Worm (Caenorhabditis elegans): ENCODE data around the gene srg-47.
A peak's percentile ranks its signal among the peaks of the same experiment; 100 is the strongest.

srg-47 gene

ce11 chrV:14542138-14542537 lies 13.9 kb downstream of the srg-47 start:
- TF ChIP-seq sptf-1 (tag; optimal IDR thresholded peaks at IDR 0.05), result no peak
- TF ChIP-seq jun-1 (tag; optimal IDR thresholded peaks at IDR 0.05), result peak; percentile 21
- TF ChIP-seq rnt-1 (tag; optimal IDR thresholded peaks at IDR 0.05), result no peak
- no peak for TF ChIP-seq lin-15B (tag; optimal IDR thresholded peaks at IDR 0.05)
- peak; percentile 64 for TF ChIP-seq elt-2 (tag; optimal IDR thresholded peaks at IDR 0.05)
- no peak for TF ChIP-seq fkh-8 (tag; optimal IDR thresholded peaks at IDR 0.05)
- TF ChIP-seq unc-98 (GFP tag; IDR thresholded peaks at IDR 0.05), result no peak
- TF ChIP-seq aly-2 (tag; optimal IDR thresholded peaks at IDR 0.05), result no peak
- TF ChIP-seq xbp-1 (tag; optimal IDR thresholded peaks at IDR 0.05), result no peak
- no peak for TF ChIP-seq ceh-82 (tag; optimal IDR thresholded peaks at IDR 0.05)
- no peak for TF ChIP-seq nhr-85 (tag)
- no peak for TF ChIP-seq nhr-47 (tag; optimal IDR thresholded peaks at IDR 0.05)
- no peak for TF ChIP-seq fkh-4 (tag; optimal IDR thresholded peaks at IDR 0.05; ENCODE audit: borderline replicate concordance)
- TF ChIP-seq isw-1 (GFP tag; IDR thresholded peaks at IDR 0.05), result no peak
- no peak for TF ChIP-seq nhr-12 (tag; optimal IDR thresholded peaks at IDR 0.05)
- no peak for TF ChIP-seq efl-1 (optimal IDR thresholded peaks at IDR 0.05)
- peak in 1 of 2 experiments; percentile 85 for TF ChIP-seq efl-1 (GFP tag; optimal IDR thresholded peaks at IDR 0.05 in 1 of 2)
- TF ChIP-seq lir-3 (tag; optimal IDR thresholded peaks at IDR 0.05; ENCODE audit: poor library complexity), result no peak
- TF ChIP-seq nhr-76 (tag; optimal IDR thresholded peaks at IDR 0.05), result no peak
- TF ChIP-seq lsy-2 (tag; optimal IDR thresholded peaks at IDR 0.05), result peak in 1 of 2 experiments; percentile 3
- no peak for TF ChIP-seq ces-1 (GFP tag; optimal IDR thresholded peaks at IDR 0.05)
- no peak for TF ChIP-seq alr-1 (tag; optimal IDR thresholded peaks at IDR 0.05; ENCODE audit: borderline replicate concordance)

ce11 chrV:14540932-14541331 lies 15.2 kb downstream of the srg-47 start:
- no peak for TF ChIP-seq nhr-237 (tag; optimal IDR thresholded peaks at IDR 0.05)
- no peak for TF ChIP-seq efl-3 (GFP tag; optimal IDR thresholded peaks at IDR 0.05)
- TF ChIP-seq efl-1 (optimal IDR thresholded peaks at IDR 0.05), result no peak
- TF ChIP-seq efl-1 (GFP tag; optimal IDR thresholded peaks at IDR 0.05 in 1 of 2), result peak in 1 of 2 experiments; percentile 11

ce11 chrV:14539355-14539754 lies 16.7 kb downstream of the srg-47 start:
- peak; percentile 64 for TF ChIP-seq nhr-20 (tag; optimal IDR thresholded peaks at IDR 0.05)
- TF ChIP-seq hlh-17 (GFP tag; optimal IDR thresholded peaks at IDR 0.05; ENCODE audit: borderline replicate concordance), result no peak
- no peak for TF ChIP-seq egl-13 (tag; optimal IDR thresholded peaks at IDR 0.05)

- TF ChIP-seq tlp-1 (tag; optimal IDR thresholded peaks at IDR 0.05) (no peak), mab-9 (GFP tag; IDR thresholded peaks at IDR 0.05) (no peak), tbx-2 (tag; optimal IDR thresholded peaks at IDR 0.05) (no peak), fkh-8 (tag; optimal IDR thresholded peaks at IDR 0.05) (no peak), nhr-12 (tag; optimal IDR thresholded peaks at IDR 0.05) (no peak), ceh-63 (GFP tag; optimal IDR thresholded peaks at IDR 0.05) (no peak), nhr-47 (tag; optimal IDR thresholded peaks at IDR 0.05) (no peak)
Measured at ce11 chrV:14536274-14536673, 19.8 kb downstream of the srg-47 start, which contains the start of gene tag-191. Gene tag-191 (minus strand): TSS chrV:14536374.

- TF ChIP-seq Y116A8C.19 (tag; optimal IDR thresholded peaks at IDR 0.05; ENCODE audit: borderline replicate concordance) (no peak), mep-1 (tag; optimal IDR thresholded peaks at IDR 0.05) (no peak), mab-9 (GFP tag; IDR thresholded peaks at IDR 0.05) (no peak), ets-5 (GFP tag; IDR thresholded peaks at IDR 0.05) (no peak), lin-35 (GFP tag; optimal IDR thresholded peaks at IDR 0.05) (no peak), hpl-2 (GFP tag; optimal IDR thresholded peaks at IDR 0.05) (no peak), sup-37 (GFP tag; optimal IDR thresholded peaks at IDR 0.05) (no peak), snpc-4 (tag; optimal IDR thresholded peaks at IDR 0.05) (no peak), sox-4 (tag; optimal IDR thresholded peaks at IDR 0.05) (no peak), zag-1 (tag; optimal IDR thresholded peaks at IDR 0.05) (no peak), hlh-17 (GFP tag; optimal IDR thresholded peaks at IDR 0.05; ENCODE audit: borderline replicate concordance) (no peak), unc-98 (GFP tag; IDR thresholded peaks at IDR 0.05) (no peak), ztf-4 (tag; optimal IDR thresholded peaks at IDR 0.05) (no peak), elt-2 (tag; optimal IDR thresholded peaks at IDR 0.05) (no peak), nhr-11 (tag; optimal IDR thresholded peaks at IDR 0.05) (no peak), zip-4 (GFP tag; optimal IDR thresholded peaks at IDR 0.05) (no peak), efl-3 (GFP tag; optimal IDR thresholded peaks at IDR 0.05) (no peak), nhr-47 (tag; optimal IDR thresholded peaks at IDR 0.05) (peak; percentile 29), nhr-85 (tag) (no peak), alr-1 (tag; optimal IDR thresholded peaks at IDR 0.05; ENCODE audit: borderline replicate concordance) (no peak), hlh-4 (tag; optimal IDR thresholded peaks at IDR 0.05) (no peak), lin-15B (tag; optimal IDR thresholded peaks at IDR 0.05) (no peak), nhr-12 (tag; optimal IDR thresholded peaks at IDR 0.05) (no peak), efl-1 (optimal IDR thresholded peaks at IDR 0.05) (no peak), efl-1 (GFP tag; optimal IDR thresholded peaks at IDR 0.05 in 1 of 2) (peak in 1 of 2 experiments; percentile 18), fkh-10 (GFP tag; optimal IDR thresholded peaks at IDR 0.05) (no peak)
Measured at ce11 chrV:14532374-14532773, 23.7 kb downstream of the srg-47 start.
